Worm (Caenorhabditis elegans): ENCODE measurements around the gene F35D2.1.

F35D2.1 gene

DNA sequence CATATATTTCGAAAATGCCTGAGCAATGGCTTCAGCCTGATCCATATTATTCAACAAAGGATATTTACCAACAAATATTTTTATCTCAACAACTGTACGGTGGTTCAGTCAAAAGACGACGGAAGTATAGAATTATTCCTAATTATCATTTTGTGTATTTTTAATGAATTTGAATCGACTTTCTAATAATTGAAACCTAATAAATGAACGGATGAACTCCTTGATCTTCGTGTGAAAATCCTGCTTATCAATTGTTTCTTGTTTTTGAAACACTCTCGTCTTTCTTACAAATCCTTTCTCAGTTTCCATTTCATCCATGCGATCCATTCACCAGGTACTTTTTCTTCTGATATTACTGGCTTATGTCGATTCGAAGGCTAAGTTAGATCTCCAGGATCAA lies at the start of gene F35D2.1:
Gene F35D2.1, plus strand, starts transcription at position 301 of the 400 bp plus-strand sequence.
- no peak for TF ChIP-seq sox-2 (GFP tag; IDR thresholded peaks at IDR 0.05)
- TF ChIP-seq ceh-6 (GFP tag; optimal IDR thresholded peaks at IDR 0.05), result no peak
- no peak for TF ChIP-seq odd-2 (tag; optimal IDR thresholded peaks at IDR 0.05)
- TF ChIP-seq madf-2 (tag; optimal IDR thresholded peaks at IDR 0.05), result no peak
- TF ChIP-seq ceh-9 (tag; optimal IDR thresholded peaks at IDR 0.05), result no peak
- no peak for TF ChIP-seq T23F11.4 (GFP tag; optimal IDR thresholded peaks at IDR 0.05)
- TF ChIP-seq ceh-34 (tag; optimal IDR thresholded peaks at IDR 0.05), result no peak
- TF ChIP-seq unc-55 (GFP tag; optimal IDR thresholded peaks at IDR 0.05), result no peak
- TF ChIP-seq mec-3 (tag; optimal IDR thresholded peaks at IDR 0.05; ENCODE audit: borderline replicate concordance), result no peak
- TF ChIP-seq ahr-1 (tag; optimal IDR thresholded peaks at IDR 0.05), result no peak
- no peak for TF ChIP-seq npax-4 (tag; optimal IDR thresholded peaks at IDR 0.05)
- no peak for TF ChIP-seq ceh-45 (GFP tag; IDR thresholded peaks at IDR 0.05)
- no peak for TF ChIP-seq sdc-2 (tag; optimal IDR thresholded peaks at IDR 0.05)
- TF ChIP-seq K09A11.1 (tag; optimal IDR thresholded peaks at IDR 0.05; ENCODE audit: insufficient read depth), result no peak

DNA sequence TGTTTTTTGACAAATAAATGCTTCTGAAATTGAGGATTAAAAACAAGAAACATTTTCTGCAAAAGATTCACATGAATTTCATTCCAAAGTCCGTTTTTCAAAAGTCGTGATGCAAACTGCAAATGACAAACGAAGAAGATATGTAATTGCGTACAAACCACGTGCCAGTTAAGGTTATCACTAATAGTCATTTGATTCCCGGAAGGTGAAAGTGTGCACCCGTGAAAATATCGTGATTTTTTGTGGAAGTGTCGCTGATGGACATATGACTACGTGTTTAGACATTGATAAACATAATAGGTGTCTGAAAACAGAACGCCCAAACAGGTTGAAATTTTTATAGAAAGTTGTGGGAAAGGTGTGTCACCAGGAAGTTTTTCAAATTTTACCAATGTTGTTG lies 47.5 kb upstream of the F35D2.1 start:
- TF ChIP-seq pha-4 (tag; optimal IDR thresholded peaks at IDR 0.05), result no peak
- no peak for TF ChIP-seq ceh-19 (GFP tag; optimal IDR thresholded peaks at IDR 0.05)
- TF ChIP-seq ceh-30 (tag; optimal IDR thresholded peaks at IDR 0.05), result no peak
- no peak for TF ChIP-seq ceh-24 (tag; optimal IDR thresholded peaks at IDR 0.05)
- no peak for TF ChIP-seq unc-86 (tag; optimal IDR thresholded peaks at IDR 0.05)
- no peak for TF ChIP-seq tbx-7 (tag; optimal IDR thresholded peaks at IDR 0.05)

DNA sequence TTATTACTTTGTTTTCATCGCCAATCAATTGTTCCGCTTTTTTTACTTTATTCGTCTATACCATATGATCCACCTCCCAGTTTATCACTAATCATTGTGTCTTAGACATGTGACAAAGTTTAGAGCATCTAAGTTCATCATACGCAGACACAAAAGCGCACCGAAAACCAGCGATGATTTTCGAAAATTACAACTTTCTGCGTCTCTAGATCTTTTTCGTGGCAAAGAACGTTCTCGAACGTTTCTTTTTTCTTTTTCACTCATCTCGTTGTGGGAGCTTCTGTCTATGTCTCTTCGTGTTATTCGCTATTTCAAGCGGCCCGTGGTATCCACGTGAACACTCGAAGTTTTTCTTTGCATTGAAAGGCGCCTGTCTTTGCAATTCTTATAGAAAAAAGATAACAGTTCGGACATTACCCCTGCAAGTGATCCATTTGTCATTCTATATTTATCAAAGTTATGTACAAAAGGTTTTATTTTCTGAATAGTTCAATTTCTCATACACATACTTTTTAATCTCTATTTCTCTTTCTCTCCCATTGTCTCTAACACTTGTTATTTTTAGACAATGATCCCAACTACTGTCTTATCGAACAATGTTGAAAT lies 46.5 kb upstream of the F35D2.1 start, which contains the start of gene ZK1290.5:
Gene ZK1290.5, plus strand, starts transcription at position 566 of the 606 bp plus-strand sequence.
- TF ChIP-seq ceh-18 (tag; optimal IDR thresholded peaks at IDR 0.05), result peak; percentile 84
- peak; percentile 10 for TF ChIP-seq F13H6.1 (tag; optimal IDR thresholded peaks at IDR 0.05)
- no peak for TF ChIP-seq ceh-24 (tag; optimal IDR thresholded peaks at IDR 0.05)
- no peak for TF ChIP-seq ref-2 (tag; optimal IDR thresholded peaks at IDR 0.05)
- peak; percentile 50 for TF ChIP-seq nfya-1 (tag; optimal IDR thresholded peaks at IDR 0.05)
- TF ChIP-seq hlh-30 (tag; optimal IDR thresholded peaks at IDR 0.05; ENCODE audit: insufficient read depth), result peak; percentile 61
- TF ChIP-seq lin-11 (tag; optimal IDR thresholded peaks at IDR 0.05), result no peak
- TF ChIP-seq ets-4 (tag; optimal IDR thresholded peaks at IDR 0.05), result peak; percentile 18
- TF ChIP-seq unc-55 (GFP tag; optimal IDR thresholded peaks at IDR 0.05), result peak; percentile 69
- peak; percentile 54 for TF ChIP-seq rnt-1 (tag; optimal IDR thresholded peaks at IDR 0.05)

DNA sequence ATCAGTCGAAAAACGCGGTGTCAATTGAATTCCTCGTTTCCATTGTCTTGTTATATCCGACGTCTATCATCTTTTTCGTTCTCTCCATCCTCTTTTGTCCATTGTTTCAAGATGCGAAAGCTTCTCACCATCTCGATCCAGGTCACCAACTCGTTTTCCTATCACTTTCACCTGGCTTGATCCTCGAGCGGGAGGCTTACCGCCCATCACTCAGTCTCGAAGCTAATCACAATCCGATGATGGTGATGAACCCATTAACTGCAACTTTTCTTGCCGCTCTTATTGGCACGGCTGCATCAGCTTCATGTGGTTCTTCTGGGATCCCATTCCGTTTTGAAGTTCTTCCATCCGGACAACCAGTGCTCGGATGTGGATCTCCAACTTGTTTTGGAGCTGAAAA lies 44.8 kb upstream of the F35D2.1 start, which contains the start of gene wrt-1:
Gene wrt-1, plus strand, starts transcription at position 53 of the 400 bp plus-strand sequence.
- TF ChIP-seq fax-1 (tag; optimal IDR thresholded peaks at IDR 0.05) (no peak), elt-2 (tag; optimal IDR thresholded peaks at IDR 0.05) (no peak), ceh-18 (tag; optimal IDR thresholded peaks at IDR 0.05) (no peak), nhr-232 (tag; optimal IDR thresholded peaks at IDR 0.05) (no peak), nfya-1 (tag; optimal IDR thresholded peaks at IDR 0.05) (no peak), unc-86 (tag; optimal IDR thresholded peaks at IDR 0.05) (no peak), ceh-9 (tag; optimal IDR thresholded peaks at IDR 0.05) (no peak), madf-2 (tag; optimal IDR thresholded peaks at IDR 0.05) (no peak), ceh-2 (tag; optimal IDR thresholded peaks at IDR 0.05) (no peak), tbx-2 (tag; optimal IDR thresholded peaks at IDR 0.05) (no peak), ceh-34 (tag; optimal IDR thresholded peaks at IDR 0.05) (no peak), rnt-1 (tag; optimal IDR thresholded peaks at IDR 0.05) (no peak), hlh-6 (tag; optimal IDR thresholded peaks at IDR 0.05) (no peak), Y22D7AL.16 (tag; optimal IDR thresholded peaks at IDR 0.05) (no peak), fkh-6 (tag; optimal IDR thresholded peaks at IDR 0.05) (no peak), lim-6 (tag; optimal IDR thresholded peaks at IDR 0.05) (no peak), pha-2 (tag; optimal IDR thresholded peaks at IDR 0.05) (no peak), ceh-31 (tag; optimal IDR thresholded peaks at IDR 0.05) (no peak), gmeb-2 (tag; optimal IDR thresholded peaks at IDR 0.05) (no peak), sox-4 (tag; optimal IDR thresholded peaks at IDR 0.05) (no peak)
